Worm (Caenorhabditis elegans) whole organism, L4 larva: ENCODE data around the gene tric-1B.1.
A peak's percentile ranks its signal among the peaks of the same experiment; 100 is the strongest.

Experiments used
- Y48G9A.11 ChIP-seq: fragments of 200-800 bp; sonication (Bioruptor generic); IDR thresholded peaks from 2 replicates; pipeline ENCODE4 v1.3.6; 2022; ENCODE audit warnings: missing genetic modification reagents, missing genetic modification characterization, missing compliant biosample characterization
- aha-1 ChIP-seq: fragments of 150-350 bp; peaks from one replicate; lab custom pipeline; 2014; ENCODE audit warnings: missing biosample characterization, missing genetic modification characterization
- ceh-28 ChIP-seq: fragments of 150-350 bp; optimal IDR thresholded peaks from 2 replicates; lab custom pipeline; 2014; ENCODE audit warnings: missing biosample characterization, missing genetic modification reagents, missing genetic modification characterization
- cey-2 ChIP-seq: sonication (generic microtip); optimal IDR thresholded peaks from 3 replicates; lab custom pipeline; 2017; ENCODE audit warnings: missing genetic modification characterization, mild to moderate bottlenecking, missing compliant biosample characterization, antibody characterized with exemption, borderline replicate concordance; ENCODE audit not compliant: insufficient read depth
- daf-16 ChIP-seq, 3 experiments: sonication (generic microtip); optimal IDR thresholded peaks; 2 replicates each; lab custom pipeline; 2016 to 2017; ENCODE audit warnings: missing genetic modification characterization in 3 of 3, missing genetic modification reagents in 3 of 3, mild to moderate bottlenecking in 2 of 3, missing compliant biosample characterization in 2 of 3, missing biosample characterization in 1 of 3, moderate library complexity in 1 of 3
- dmd-6 ChIP-seq: fragments of 200-800 bp; sonication (Bioruptor generic); IDR thresholded peaks from 2 replicates; pipeline ENCODE4 v1.3.6; 2022; ENCODE audit warnings: missing genetic modification reagents, missing genetic modification characterization, missing compliant biosample characterization
- dve-1 ChIP-seq: sonication (generic microtip); optimal IDR thresholded peaks from 2 replicates; lab custom pipeline; 2017; ENCODE audit warnings: antibody characterized with exemption, mild to moderate bottlenecking, missing genetic modification characterization, missing compliant biosample characterization; ENCODE audit not compliant: insufficient read depth
- egl-43 ChIP-seq: fragments of 200-800 bp; sonication (Bioruptor generic); IDR thresholded peaks from 2 replicates; pipeline ENCODE4 v1.3.6; 2022; ENCODE audit warnings: missing genetic modification reagents, missing genetic modification characterization, missing compliant biosample characterization
- hif-1 ChIP-seq, 2 experiments: sonication (generic microtip); optimal IDR thresholded peaks; 2 replicates each; lab custom pipeline; 2016 to 2017; ENCODE audit warnings: missing compliant biosample characterization in 2 of 2, missing genetic modification characterization in 2 of 2, missing genetic modification reagents in 2 of 2, missing genotype in 2 of 2, mild to moderate bottlenecking in 1 of 2
- hlh-30 ChIP-seq: sonication (generic microtip); optimal IDR thresholded peaks from 2 replicates; lab custom pipeline; 2017; ENCODE audit warnings: antibody characterized with exemption, mild to moderate bottlenecking, missing genetic modification characterization, missing compliant biosample characterization; ENCODE audit not compliant: insufficient read depth
- jun-1 ChIP-seq: fragments of 150-350 bp; optimal IDR thresholded peaks from 2 replicates; lab custom pipeline; 2014; ENCODE audit warnings: missing biosample characterization, missing genetic modification reagents, missing genetic modification characterization
- lim-7 ChIP-seq: fragments of 200-800 bp; sonication (Bioruptor generic); IDR thresholded peaks from 2 replicates; pipeline ENCODE4 v1.3.6; 2022; ENCODE audit warnings: missing genetic modification characterization, missing compliant biosample characterization
- lin-15B ChIP-seq: fragments of 150-350 bp; sonication (generic microtip); optimal IDR thresholded peaks from 3 replicates; lab custom pipeline; 2014; ENCODE audit warnings: missing biosample characterization, missing genetic modification characterization
- lin-39 ChIP-seq: fragments of 150-350 bp; optimal IDR thresholded peaks from 2 replicates; lab custom pipeline; 2014; ENCODE audit warnings: missing biosample characterization, missing genetic modification reagents, missing genetic modification characterization
- lir-3 ChIP-seq: sonication (generic microtip); optimal IDR thresholded peaks from 2 replicates; lab custom pipeline; 2016; ENCODE audit warnings: mild to moderate bottlenecking, missing genetic modification characterization, missing compliant biosample characterization
- mdl-1 ChIP-seq, 2 experiments: fragments of 150-350 bp in 1 of 2; sonication (generic microtip) in 1 of 2; optimal IDR thresholded peaks; 2 replicates each; lab custom pipeline; 2014 to 2017; ENCODE audit warnings: missing biosample characterization in 2 of 2, missing genetic modification characterization in 2 of 2
- mep-1 ChIP-seq: fragments of 150-350 bp; sonication (generic microtip); optimal IDR thresholded peaks from 3 replicates; lab custom pipeline; 2014; ENCODE audit warnings: missing biosample characterization, missing genetic modification characterization
- nhr-111 ChIP-seq: fragments of 200-800 bp; sonication (Bioruptor generic); optimal IDR thresholded peaks from 2 replicates; lab custom pipeline; 2018; ENCODE audit warnings: mild to moderate bottlenecking, missing genetic modification characterization, missing compliant biosample characterization
- nhr-25 ChIP-seq: sonication (generic microtip); optimal IDR thresholded peaks from 2 replicates; lab custom pipeline; 2017; ENCODE audit warnings: missing genetic modification characterization, mild to moderate bottlenecking, missing compliant biosample characterization, antibody characterized with exemption, moderate library complexity, borderline replicate concordance; ENCODE audit not compliant: insufficient read depth
- nhr-42 ChIP-seq: fragments of 200-800 bp; sonication (Bioruptor generic); IDR thresholded peaks from 2 replicates; pipeline ENCODE4 v1.3.6; 2022; ENCODE audit warnings: missing genetic modification characterization, missing compliant biosample characterization
- nhr-76 ChIP-seq: fragments of 150-350 bp; optimal IDR thresholded peaks from 2 replicates; lab custom pipeline; 2014; ENCODE audit warnings: missing biosample characterization, missing genetic modification characterization
- set-16 ChIP-seq: fragments of 200-800 bp; sonication (Bioruptor generic); IDR thresholded peaks from 2 replicates; pipeline ENCODE4 v1.3.6; 2022; ENCODE audit warnings: missing genetic modification reagents, missing genetic modification characterization, missing compliant biosample characterization
- snpc-1.2 ChIP-seq: fragments of 200-800 bp; sonication (Bioruptor generic); IDR thresholded peaks from 2 replicates; pipeline ENCODE4 v1.3.6; 2022; ENCODE audit warnings: missing genetic modification reagents, missing genetic modification characterization, missing compliant biosample characterization
- tra-1 ChIP-seq: fragments of 200-800 bp; sonication (Bioruptor generic); IDR thresholded peaks from 2 replicates; pipeline ENCODE4 v1.3.6; 2022; ENCODE audit warnings: missing genetic modification reagents, missing genetic modification characterization, missing compliant biosample characterization
- unc-62 ChIP-seq, 3 experiments: fragments of 150-350 bp in 1 of 3; sonication (generic microtip); optimal IDR thresholded peaks in 2 of 3; peaks in 1 of 3; 1 replicate in 1 of 3; 2 replicates in 2 of 3; lab custom pipeline; 2014 to 2017; ENCODE audit warnings: missing biosample characterization in 3 of 3, missing genetic modification characterization in 3 of 3, missing genetic modification reagents in 3 of 3, missing genotype in 1 of 3
- vab-7 ChIP-seq: fragments of 200-800 bp; sonication (Bioruptor generic); IDR thresholded peaks from 2 replicates; pipeline ENCODE4 v1.3.6; 2022; ENCODE audit warnings: missing genetic modification reagents, missing genetic modification characterization, missing compliant biosample characterization
- ztf-7 ChIP-seq: fragments of 150-350 bp; optimal IDR thresholded peaks from 2 replicates; lab custom pipeline; 2014; ENCODE audit warnings: missing biosample characterization, missing genetic modification characterization

Gene tric-1B.1

DNA sequence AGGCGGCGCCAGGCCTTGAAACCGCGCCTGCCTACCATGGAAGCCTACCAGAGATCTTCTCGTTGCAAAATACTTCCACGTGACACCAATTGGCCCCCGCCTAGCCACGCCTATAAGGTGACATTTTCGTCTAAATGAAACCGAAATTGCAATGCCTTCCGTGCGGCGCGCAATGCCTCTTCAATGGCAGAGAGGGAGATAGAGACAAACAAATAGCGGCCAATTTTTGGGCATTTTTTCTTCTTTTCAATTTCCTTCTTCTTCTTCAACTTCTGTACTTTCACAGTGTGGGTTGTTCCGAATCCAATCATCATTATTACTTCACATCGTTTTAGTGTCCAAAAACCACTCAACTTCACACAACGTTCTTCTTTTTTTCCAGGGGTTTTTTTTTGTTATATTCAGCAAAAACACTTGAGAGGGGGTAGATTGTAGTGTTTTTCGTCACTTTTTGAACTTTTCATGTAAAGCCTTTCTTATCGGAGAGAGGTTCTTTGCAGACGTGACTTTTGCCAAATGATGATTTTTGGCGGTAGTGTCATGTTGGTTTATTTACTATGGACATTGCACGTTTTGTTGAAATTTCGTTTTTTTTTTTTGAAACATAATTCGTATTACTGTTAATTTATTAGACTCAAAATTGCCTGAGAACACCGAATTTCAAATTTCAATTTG lies 4.8 kb downstream of the tric-1B.1 start:
- TF ChIP-seq vab-7 (GFP tag; lab: Robert Waterston, UW) (no peak), daf-16 (GFP tag; optimal IDR thresholded peaks at IDR 0.05; lab: Kevin White, UChicago) (no peak), daf-16 (tag; optimal IDR thresholded peaks at IDR 0.05; lab: Kevin White, UChicago) (peak; percentile 25), set-16 (GFP tag; lab: Robert Waterston, UW) (0 out of 2 replicates have a peak, but pooled peaks have one; percentile 12), mdl-1 (tag; optimal IDR thresholded peaks at IDR 0.05; lab: Kevin White, UChicago) (peak in 1 of 2 experiments; percentile 25), aha-1 (peak; percentile 91), hlh-30 (tag; lab: Kevin White, UChicago) (peak; percentile 7), nhr-111 (GFP tag; lab: Kevin White, UChicago) (no peak), dve-1 (tag; lab: Kevin White, UChicago) (peak; percentile 14), nhr-42 (no peak), hif-1 (tag; optimal IDR thresholded peaks at IDR 0.05; lab: Kevin White, UChicago) (peak; percentile 76 to 83), jun-1 (no peak), mep-1 (peak; percentile 26), cey-2 (tag; lab: Kevin White, UChicago) (no peak), dmd-6 (GFP tag; lab: Robert Waterston, UW) (peak; percentile 22; the same call in 1 of the 2 replicates), nhr-76 (no peak)

DNA sequence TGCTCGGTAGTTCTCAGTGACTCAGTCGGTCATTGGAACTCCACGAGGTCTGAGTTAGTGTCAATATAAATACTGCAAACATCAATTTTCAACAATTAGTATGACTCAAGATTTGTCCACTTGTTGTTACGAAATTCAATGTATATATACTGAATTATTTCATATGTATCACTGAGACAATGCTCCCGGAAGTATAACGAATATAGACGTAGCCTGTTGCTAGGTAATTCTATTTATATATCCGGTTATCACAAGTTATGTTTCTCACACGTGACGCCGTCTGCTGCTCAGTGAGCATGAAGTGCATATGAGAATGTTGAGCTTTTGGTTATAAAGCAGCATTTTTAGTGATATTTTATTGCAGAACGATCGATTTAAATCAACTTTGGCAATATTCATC lies 5.5 kb downstream of the tric-1B.1 start:
- no peak for TF ChIP-seq lim-7 (GFP tag; lab: Robert Waterston, UW)
- peak in 1 of 2 experiments; percentile 32 for TF ChIP-seq unc-62 (GFP tag; optimal IDR thresholded peaks at IDR 0.05 in 1 of 2; lab: Kevin White, UChicago)
- TF ChIP-seq unc-62 (tag; optimal IDR thresholded peaks at IDR 0.05; lab: Kevin White, UChicago), result no peak

DNA sequence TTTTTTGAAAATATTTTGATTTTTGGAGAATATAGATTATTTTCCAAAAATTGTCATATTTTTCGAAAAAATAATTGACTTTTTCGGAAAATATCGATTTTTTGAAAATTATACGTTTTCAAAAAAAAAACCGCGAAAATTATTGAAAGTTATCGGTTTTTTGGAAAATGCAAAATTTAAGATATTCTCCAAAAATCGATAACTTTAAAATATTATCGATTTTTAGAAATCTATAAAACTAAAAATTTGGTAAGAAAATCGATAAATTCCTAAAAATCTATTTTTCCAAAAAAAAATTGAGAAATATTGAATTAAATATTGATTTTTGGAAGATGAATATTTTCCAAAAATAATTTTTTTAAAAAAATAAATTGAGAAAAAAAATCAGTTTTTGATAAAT lies 8.9 kb downstream of the tric-1B.1 start:
- no peak for TF ChIP-seq lin-39 (tag; lab: Kevin White, UChicago)
- TF ChIP-seq snpc-1.2 (GFP tag; lab: Robert Waterston, UW), result no peak
- TF ChIP-seq lin-15B (tag; lab: Kevin White, UChicago), result no peak
- no peak for TF ChIP-seq nhr-42
- TF ChIP-seq ceh-28 (tag; lab: Kevin White, UChicago), result peak; percentile 65
- no peak for TF ChIP-seq egl-43

DNA sequence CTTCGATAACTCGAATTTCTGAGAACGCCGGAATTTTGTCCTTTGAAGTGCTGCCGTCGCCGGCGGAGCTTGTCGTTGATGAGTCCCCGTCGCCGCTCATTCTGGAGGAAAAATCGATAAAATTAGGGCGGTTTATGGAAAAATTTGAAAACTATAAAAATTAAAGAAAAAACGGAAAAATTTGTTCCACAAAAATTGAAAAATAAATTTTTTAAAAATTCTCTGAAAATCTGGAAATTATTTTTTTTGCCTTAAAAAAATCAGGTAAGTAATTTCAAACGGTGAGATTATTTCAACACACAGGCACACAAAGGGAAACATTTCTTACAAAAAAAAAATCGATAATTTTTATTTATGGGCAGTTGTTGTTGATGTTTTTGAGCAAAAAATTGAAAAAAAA lies 9.5 kb downstream of the tric-1B.1 start, which contains the start of gene parn-2:
parn-2 (minus strand) TSS at position 101 of the 400 bp plus-strand sequence.
- TF ChIP-seq ztf-7 (tag; lab: Kevin White, UChicago), result no peak
- TF ChIP-seq nhr-42, result no peak
- TF ChIP-seq lir-3, result no peak
- TF ChIP-seq nhr-25 (tag; lab: Kevin White, UChicago), result no peak
- no peak for TF ChIP-seq Y48G9A.11 (GFP tag; lab: Robert Waterston, UW)
- TF ChIP-seq, all 104 proteins: peak for 0

DNA sequence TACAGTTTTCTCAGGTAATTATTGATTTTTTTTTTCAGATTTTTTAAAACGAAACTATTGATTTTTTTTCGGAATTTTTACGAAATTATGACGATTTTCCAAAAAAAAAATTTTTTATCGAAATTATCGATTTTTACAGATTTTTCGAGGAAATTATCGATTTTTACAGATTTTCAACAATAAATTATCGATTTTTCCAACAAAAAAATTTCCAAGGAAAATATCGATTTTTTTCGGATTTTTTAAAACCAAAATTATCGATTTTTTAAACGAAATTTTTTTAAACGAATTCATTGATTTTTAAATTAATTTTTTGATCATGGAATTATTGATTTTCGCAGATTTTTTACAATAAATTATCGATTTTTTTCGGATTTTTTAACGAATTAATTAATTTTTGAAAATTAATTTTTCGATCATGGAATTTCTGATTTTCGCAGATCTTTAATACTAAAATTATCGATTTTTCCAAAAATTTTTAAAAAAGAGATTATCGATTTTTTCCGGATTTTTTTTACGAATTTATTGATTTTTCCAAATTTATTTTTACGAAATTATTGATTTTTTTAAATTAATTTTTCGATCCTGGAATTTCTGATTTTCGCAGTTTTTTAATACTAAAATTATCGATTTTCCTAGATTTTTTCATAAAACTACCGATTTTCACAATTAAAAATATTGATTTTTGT lies 10.4 kb downstream of the tric-1B.1 start:
- TF ChIP-seq ceh-28 (tag; lab: Kevin White, UChicago) (peak; percentile 96), tra-1 (GFP tag; lab: Robert Waterston, UW) (no peak)
- TF ChIP-seq, all 104 proteins: peak for 1
